Worm (Caenorhabditis elegans) whole organism, L3 larva: ENCODE data around the gene F53E2.2.

Experiments used
- ama-1 ChIP-seq: fragments of 150-350 bp; optimal IDR thresholded peaks from 2 replicates; lab custom pipeline; 2018
- ceh-9 ChIP-seq: sonication (generic microtip); optimal IDR thresholded peaks from 2 replicates; lab custom pipeline; 2018; ENCODE audit warnings: missing biosample characterization, missing genetic modification characterization
- unc-62 ChIP-seq: fragments of 150-350 bp; sonication (generic microtip); optimal IDR thresholded peaks from 4 replicates; lab custom pipeline; 2014; ENCODE audit warnings: missing biosample characterization, missing genetic modification reagents, missing genetic modification characterization

DNA sequence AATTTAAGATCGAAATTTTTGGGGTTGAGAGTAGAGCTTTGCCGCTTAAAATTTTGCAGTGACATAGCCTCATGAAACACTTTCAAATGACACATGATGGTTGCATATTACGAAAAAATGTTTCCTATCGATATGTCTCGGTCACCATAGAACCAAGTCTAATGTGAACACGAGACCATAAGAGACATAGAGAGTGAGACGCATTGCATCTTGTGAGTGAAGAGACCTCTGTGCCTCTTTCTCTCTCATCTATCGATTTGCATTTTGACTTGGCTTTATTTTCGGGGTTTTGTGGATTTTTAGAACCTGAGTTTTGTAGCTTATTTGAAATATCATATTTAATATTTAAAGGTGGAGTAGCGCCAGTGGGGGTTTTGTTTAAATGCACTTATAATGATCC is 7.9 kb upstream of the F53E2.2 start:
- TF ChIP-seq unc-62 = no peak
- no peak for TF ChIP-seq ama-1 (lab: Kevin White, UChicago)
- TF ChIP-seq ceh-9 (tag; lab: Kevin White, UChicago) = no peak
